Fruit fly (Drosophila melanogaster): ENCODE results near the gene mmy.

mmy gene

dm6 chr2L:6481310-6481738 is 7.6 kb upstream of the mmy start:
- no peak for TF ChIP-seq Myc (optimal IDR thresholded peaks at IDR 0.05)

DNA sequence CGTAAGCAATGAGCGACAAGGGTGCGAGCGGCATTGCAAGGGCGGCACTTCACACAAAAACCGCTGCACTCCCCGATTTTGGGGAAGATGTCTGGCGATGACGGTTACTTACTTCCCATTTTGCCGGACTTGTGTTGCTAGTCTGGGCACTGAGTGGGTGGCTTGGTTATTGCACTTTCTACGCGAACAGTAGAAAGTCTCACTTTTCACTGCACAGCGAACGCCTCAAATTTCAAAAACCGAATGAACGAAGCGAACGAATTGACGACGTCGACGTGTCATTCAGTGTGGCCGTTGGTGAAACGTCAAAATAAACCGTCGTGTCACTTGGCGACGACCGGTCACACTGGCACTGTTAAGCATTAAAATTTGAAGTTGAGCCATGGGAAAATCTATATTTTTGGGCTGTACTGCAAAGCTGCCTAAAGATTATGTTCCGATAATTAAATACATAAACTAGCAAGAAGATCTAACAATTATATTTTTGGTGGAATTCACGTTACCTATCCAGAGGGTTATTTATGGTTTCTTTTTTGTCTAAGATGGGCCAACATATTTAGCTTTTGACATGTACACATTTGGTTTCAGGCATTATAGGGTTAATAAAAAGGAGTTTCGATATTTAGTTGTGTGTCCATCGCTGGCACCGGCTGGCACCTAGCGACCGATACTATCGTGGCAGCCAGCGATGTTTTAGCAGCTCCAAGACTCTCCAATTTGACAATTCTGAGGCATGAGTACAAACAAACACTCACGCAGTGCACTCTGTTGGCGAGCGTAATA is 6.7 kb upstream of the mmy start, which contains the start of the genes Sec61alpha and Daxx:
Sec61alpha (minus strand) TSS at position 364 of the 783 bp plus-strand sequence.
Daxx (plus strand) TSS at position 718 of the 783 bp plus-strand sequence.
- TF ChIP-seq h (optimal IDR thresholded peaks at IDR 0.05) = no peak
- TF ChIP-seq psq (optimal IDR thresholded peaks at IDR 0.05) = no peak
- no peak for TF ChIP-seq insv (optimal IDR thresholded peaks at IDR 0.05)
- TF ChIP-seq ttk (optimal IDR thresholded peaks at IDR 0.05) = no peak
- TF ChIP-seq Sin3A (optimal IDR thresholded peaks at IDR 0.05) = no peak
- no peak for TF ChIP-seq Myc (optimal IDR thresholded peaks at IDR 0.05)

DNA sequence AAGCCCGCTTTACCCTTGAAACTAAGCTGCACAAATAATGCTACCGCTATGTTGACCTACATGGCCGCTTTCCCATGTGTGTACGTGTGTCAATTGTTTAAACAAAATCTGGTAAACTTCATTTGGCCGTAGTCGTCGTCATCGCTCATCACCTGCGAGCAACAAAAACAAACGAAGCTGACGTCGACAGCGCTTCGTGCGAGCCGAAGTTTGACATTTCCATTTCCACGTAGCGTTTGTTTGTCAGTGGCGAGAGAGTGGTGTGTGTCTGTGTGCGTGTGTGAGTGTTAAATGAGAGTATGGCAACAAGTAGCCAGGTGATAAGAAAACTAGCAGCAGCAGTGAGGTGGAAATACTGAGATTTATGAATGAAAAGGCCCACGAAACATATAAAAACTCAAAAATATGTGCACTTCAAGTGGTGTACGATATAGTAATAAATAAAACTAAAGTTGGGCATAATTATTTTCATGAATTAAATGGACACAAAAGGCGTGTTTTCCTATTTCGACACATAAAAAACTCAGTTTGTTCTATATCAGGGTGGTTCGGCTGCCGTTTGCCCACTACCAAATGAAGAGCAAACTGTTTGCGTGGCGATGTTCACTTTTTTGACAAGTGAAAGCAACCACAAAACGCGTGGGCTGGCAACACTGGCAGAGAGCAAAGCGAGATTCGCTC is 5.7 kb upstream of the mmy start:
- no peak for TF ChIP-seq insv (optimal IDR thresholded peaks at IDR 0.05)
- no peak for TF ChIP-seq ttk (optimal IDR thresholded peaks at IDR 0.05)
- no peak for TF ChIP-seq Sin3A (optimal IDR thresholded peaks at IDR 0.05)
- no peak for TF ChIP-seq Myc (optimal IDR thresholded peaks at IDR 0.05)
- TF ChIP-seq psq (optimal IDR thresholded peaks at IDR 0.05) = no peak
- no peak for TF ChIP-seq h (optimal IDR thresholded peaks at IDR 0.05)

- no peak for TF ChIP-seq insv (optimal IDR thresholded peaks at IDR 0.05)
- no peak for TF ChIP-seq ttk (optimal IDR thresholded peaks at IDR 0.05)
- TF ChIP-seq Myc (optimal IDR thresholded peaks at IDR 0.05) = no peak
- no peak for TF ChIP-seq h (optimal IDR thresholded peaks at IDR 0.05)
- no peak for TF ChIP-seq psq (optimal IDR thresholded peaks at IDR 0.05)
- TF ChIP-seq Sin3A (optimal IDR thresholded peaks at IDR 0.05) = no peak
Measured at dm6 chr2L:6476753-6477152, 3.0 kb upstream of the mmy start, which contains the start of gene CG9536. TSS of gene CG9536 (minus strand) at chr2L:6476975.

DNA sequence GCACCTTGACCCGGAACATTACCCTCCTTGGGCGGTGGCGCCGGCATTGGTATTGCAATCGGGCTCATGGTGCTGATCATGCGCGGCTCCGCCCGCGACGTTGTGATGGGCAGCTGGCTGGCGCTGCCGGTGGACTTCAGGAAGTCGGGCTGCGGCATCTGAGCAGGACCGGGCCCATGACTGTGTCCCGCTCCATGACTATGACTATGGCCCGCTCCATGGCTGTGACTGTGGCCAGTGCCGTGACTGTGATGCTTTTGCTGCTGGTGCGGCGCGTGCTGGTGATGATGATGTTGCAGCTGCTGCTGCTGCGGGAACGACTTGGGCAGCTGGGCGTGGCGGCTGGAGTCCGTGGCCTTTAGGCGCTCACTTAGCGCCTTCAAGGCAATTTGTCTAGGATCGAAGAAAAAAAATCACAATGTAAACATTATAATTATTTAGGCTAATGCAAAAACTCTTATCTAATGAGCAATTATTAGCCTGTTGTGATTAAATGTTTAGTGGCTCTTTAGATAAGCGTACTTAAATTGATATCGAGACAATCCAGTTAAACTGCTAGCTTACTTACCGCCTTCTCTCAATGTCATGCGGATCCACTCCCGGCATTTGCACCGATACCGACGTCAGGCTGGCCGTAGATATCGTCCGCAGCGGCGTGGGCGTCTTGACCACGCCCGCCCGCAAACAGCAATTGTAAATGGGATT is 1.3 kb upstream of the mmy start:
- TF ChIP-seq psq (optimal IDR thresholded peaks at IDR 0.05) (no peak), Myc (optimal IDR thresholded peaks at IDR 0.05) (no peak), Sin3A (optimal IDR thresholded peaks at IDR 0.05) (no peak), ttk (optimal IDR thresholded peaks at IDR 0.05) (no peak), h (optimal IDR thresholded peaks at IDR 0.05) (no peak), insv (optimal IDR thresholded peaks at IDR 0.05) (no peak)

dm6 chr2L:6474298-6474697 is 594 bp upstream of the mmy start:
- TF ChIP-seq Sin3A (optimal IDR thresholded peaks at IDR 0.05) (no peak), h (optimal IDR thresholded peaks at IDR 0.05) (no peak), insv (optimal IDR thresholded peaks at IDR 0.05) (no peak), ttk (optimal IDR thresholded peaks at IDR 0.05) (no peak), psq (optimal IDR thresholded peaks at IDR 0.05) (no peak), Myc (optimal IDR thresholded peaks at IDR 0.05) (no peak)

- TF ChIP-seq Sin3A (optimal IDR thresholded peaks at IDR 0.05) = no peak
Measured at dm6 chr2L:6471978-6472776, 1.5 kb downstream of the mmy start.

dm6 chr2L:6470100-6470644 is 3.5 kb downstream of the mmy start:
- TF ChIP-seq Myc (optimal IDR thresholded peaks at IDR 0.05) (no peak), psq (optimal IDR thresholded peaks at IDR 0.05) (no peak), ttk (optimal IDR thresholded peaks at IDR 0.05) (no peak), insv (optimal IDR thresholded peaks at IDR 0.05) (no peak), h (optimal IDR thresholded peaks at IDR 0.05) (no peak), Sin3A (optimal IDR thresholded peaks at IDR 0.05) (no peak)

DNA sequence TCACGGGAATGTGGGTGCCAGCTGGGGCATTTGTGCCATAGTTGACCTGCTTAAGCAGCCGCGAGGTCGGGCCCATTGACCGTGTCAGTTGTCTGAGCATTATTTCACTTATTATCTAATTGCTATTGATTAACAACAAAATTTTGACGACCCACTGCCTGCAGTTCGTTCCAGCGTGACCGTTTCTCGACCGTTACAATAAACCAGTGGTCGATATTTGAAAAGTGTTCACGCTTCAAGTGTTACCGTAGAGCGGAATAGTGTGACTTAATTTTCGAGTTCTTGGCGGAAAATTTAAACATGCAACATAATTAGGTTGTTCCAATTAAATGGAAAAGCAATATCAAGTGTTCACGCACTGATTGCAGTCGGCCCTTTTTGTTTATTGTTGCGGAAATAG is 6.2 kb downstream of the mmy start, which contains the start of gene HemK1:
HemK1 (minus strand) TSS at position 190 of the 400 bp plus-strand sequence.
- no peak for TF ChIP-seq insv (optimal IDR thresholded peaks at IDR 0.05)
- TF ChIP-seq Myc (optimal IDR thresholded peaks at IDR 0.05) = no peak
- TF ChIP-seq Sin3A (optimal IDR thresholded peaks at IDR 0.05) = no peak
- no peak for TF ChIP-seq psq (optimal IDR thresholded peaks at IDR 0.05)
- no peak for TF ChIP-seq h (optimal IDR thresholded peaks at IDR 0.05)
- no peak for TF ChIP-seq ttk (optimal IDR thresholded peaks at IDR 0.05)

DNA sequence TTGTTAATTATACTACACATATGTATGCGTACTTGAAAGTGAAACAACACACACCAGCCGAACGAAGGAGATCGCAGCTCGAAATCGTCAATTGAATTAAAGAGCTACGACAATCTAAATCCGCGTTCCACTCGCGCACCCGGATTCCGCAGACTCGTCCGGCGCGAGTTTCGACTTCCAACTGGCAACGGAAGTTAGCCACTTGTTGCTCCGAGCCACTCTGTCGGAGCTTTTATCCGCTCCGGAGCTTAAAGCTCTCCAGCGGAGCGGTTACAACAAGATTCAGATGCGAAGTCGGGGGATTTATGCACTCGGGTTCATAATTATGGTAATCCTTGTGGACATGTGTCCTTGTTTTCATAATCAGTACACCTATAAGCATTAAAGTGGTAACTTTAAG is 8.2 kb downstream of the mmy start, which contains the start of gene Rchy1:
Rchy1 (minus strand) TSS at position 173 of the 400 bp plus-strand sequence.
- no peak for TF ChIP-seq h (optimal IDR thresholded peaks at IDR 0.05)
- TF ChIP-seq Sin3A (optimal IDR thresholded peaks at IDR 0.05) = no peak
- no peak for TF ChIP-seq psq (optimal IDR thresholded peaks at IDR 0.05)
- TF ChIP-seq insv (optimal IDR thresholded peaks at IDR 0.05) = no peak
- no peak for TF ChIP-seq ttk (optimal IDR thresholded peaks at IDR 0.05)
- no peak for TF ChIP-seq Myc (optimal IDR thresholded peaks at IDR 0.05)

DNA sequence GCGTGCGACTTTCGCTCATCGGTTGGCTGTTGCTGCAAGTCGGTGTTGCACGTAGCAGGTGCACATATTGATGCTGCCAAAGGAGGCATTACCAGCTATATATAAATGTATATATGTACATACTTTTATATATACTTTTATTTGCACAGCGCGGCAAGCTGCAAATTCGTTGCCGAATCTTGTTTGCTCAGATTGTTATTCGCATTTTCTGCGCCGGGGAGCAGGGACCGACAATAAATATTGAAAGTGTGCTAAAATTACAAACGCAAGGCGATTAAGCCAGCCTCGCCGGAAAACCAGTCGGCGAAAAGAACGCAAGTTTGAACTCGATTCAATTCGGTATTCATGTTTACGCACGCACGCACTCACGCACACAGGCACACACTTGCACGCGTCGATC is 8.9 kb downstream of the mmy start:
- TF ChIP-seq h (optimal IDR thresholded peaks at IDR 0.05) = no peak
- TF ChIP-seq Sin3A (optimal IDR thresholded peaks at IDR 0.05) = no peak
- no peak for TF ChIP-seq insv (optimal IDR thresholded peaks at IDR 0.05)
- TF ChIP-seq Myc (optimal IDR thresholded peaks at IDR 0.05) = no peak
- no peak for TF ChIP-seq ttk (optimal IDR thresholded peaks at IDR 0.05)

Data from Kc167 (cell line).